Fruit fly (Drosophila melanogaster) whole organism, embryonic: ENCODE data around the gene CG14036.

ENCODE experiments used
- Aef1 ChIP-seq: fragments of 200-800 bp; sonication (Bioruptor generic); IDR thresholded peaks from 3 replicates; pipeline ENCODE4 v1.3.6; 2022; ENCODE audit warnings: missing biosample characterization, missing genetic modification characterization
- C15 ChIP-seq: fragments of 200-800 bp; sonication (Bioruptor generic); IDR thresholded peaks from 3 replicates; pipeline ENCODE4 v1.3.6; 2022; ENCODE audit warnings: missing biosample characterization, missing genetic modification characterization
- CG10209 ChIP-seq: fragments of 200-800 bp; sonication (Bioruptor generic); optimal IDR thresholded peaks from 3 replicates; lab custom pipeline; 2017; ENCODE audit warnings: missing biosample characterization, mild to moderate bottlenecking, missing genetic modification characterization, missing genetic modification reagents
- CG12659 ChIP-seq: fragments of 200-800 bp; sonication (Bioruptor generic); optimal IDR thresholded peaks from 3 replicates; lab custom pipeline; 2017; ENCODE audit warnings: mild to moderate bottlenecking, missing biosample characterization, missing genetic modification reagents, missing genetic modification characterization
- CG13123 ChIP-seq: fragments of 200-800 bp; sonication (Bioruptor generic); optimal IDR thresholded peaks from 2 replicates; lab custom pipeline; 2016; ENCODE audit warnings: missing biosample characterization, missing genetic modification characterization
- CG14014 ChIP-seq: fragments of 200-800 bp; sonication (Bioruptor generic); IDR thresholded peaks from 2 replicates; pipeline ENCODE4 v1.3.6; 2022; ENCODE audit warnings: missing biosample characterization, missing genetic modification characterization
- CG14441 ChIP-seq: fragments of 200-800 bp; sonication (Bioruptor generic); IDR thresholded peaks from 2 replicates; pipeline ENCODE4 v1.3.6; 2022; ENCODE audit warnings: missing biosample characterization, missing genetic modification characterization
- CG18764 ChIP-seq: fragments of 200-800 bp; sonication (Bioruptor generic); optimal IDR thresholded peaks from 3 replicates; lab custom pipeline; 2016; ENCODE audit warnings: missing biosample characterization, missing genetic modification characterization
- CG32532 ChIP-seq: fragments of 200-800 bp; sonication (Bioruptor generic); IDR thresholded peaks from 2 replicates; pipeline ENCODE4 v1.3.6; 2022; ENCODE audit warnings: missing biosample characterization, missing genetic modification characterization
- CG32772 ChIP-seq: fragments of 200-800 bp; sonication (Bioruptor generic); IDR thresholded peaks from 2 replicates; pipeline ENCODE4 v1.3.6; 2022; ENCODE audit warnings: missing biosample characterization, missing genetic modification characterization
- CG3847 ChIP-seq: fragments of 200-800 bp; sonication (Bioruptor generic); IDR thresholded peaks from 2 replicates; pipeline ENCODE4 v1.3.6; 2022; ENCODE audit warnings: missing biosample characterization, missing genetic modification characterization
- CG4360 ChIP-seq: fragments of 200-800 bp; sonication (Bioruptor generic); IDR thresholded peaks from 2 replicates; pipeline ENCODE4 v1.3.6; 2022; ENCODE audit warnings: missing biosample characterization, missing genetic modification characterization
- CG4707 ChIP-seq: fragments of 200-800 bp; sonication (Bioruptor generic); optimal IDR thresholded peaks from 2 replicates; lab custom pipeline; 2018; ENCODE audit warnings: missing biosample characterization, mild to moderate bottlenecking, missing genetic modification characterization, moderate library complexity
- CG6689 ChIP-seq: fragments of 200-800 bp; sonication (Bioruptor generic); IDR thresholded peaks from 2 replicates; pipeline ENCODE4 v1.3.6; 2022; ENCODE audit warnings: missing biosample characterization, missing genetic modification characterization
- CG7372 ChIP-seq: fragments of 200-800 bp; sonication (Bioruptor generic); IDR thresholded peaks from 2 replicates; pipeline ENCODE4 v1.3.6; 2022; ENCODE audit warnings: missing biosample characterization, missing genetic modification characterization
- CG7745 ChIP-seq: fragments of 200-800 bp; sonication (Bioruptor generic); optimal IDR thresholded peaks from 2 replicates; lab custom pipeline; 2018; ENCODE audit warnings: missing biosample characterization, mild to moderate bottlenecking, missing genetic modification characterization, moderate library complexity
- CG7987 ChIP-seq: fragments of 200-800 bp; sonication (Bioruptor generic); optimal IDR thresholded peaks from 2 replicates; lab custom pipeline; 2018; ENCODE audit warnings: missing biosample characterization, mild to moderate bottlenecking, missing genetic modification characterization, moderate library complexity
- CG8765 ChIP-seq: fragments of 200-800 bp; sonication (Bioruptor generic); IDR thresholded peaks from 2 replicates; pipeline ENCODE4 v1.3.6; 2022; ENCODE audit warnings: missing biosample characterization, missing genetic modification characterization
- CG9437 ChIP-seq: fragments of 200-800 bp; sonication (Bioruptor generic); optimal IDR thresholded peaks from 2 replicates; lab custom pipeline; 2018; ENCODE audit warnings: missing biosample characterization, mild to moderate bottlenecking, missing genetic modification characterization
- CG9817 ChIP-seq: fragments of 200-800 bp; sonication (Bioruptor generic); optimal IDR thresholded peaks from 2 replicates; lab custom pipeline; 2018; ENCODE audit warnings: missing biosample characterization, mild to moderate bottlenecking, missing genetic modification characterization, moderate library complexity
- CrebB ChIP-seq: fragments of 200-800 bp; sonication (Bioruptor generic); optimal IDR thresholded peaks from 3 replicates; lab custom pipeline; 2018; ENCODE audit warnings: missing biosample characterization, mild to moderate bottlenecking, missing genetic modification characterization
- Dip2 ChIP-seq: fragments of 200-800 bp; sonication (Bioruptor generic); IDR thresholded peaks from 2 replicates; pipeline ENCODE4 v1.3.6; 2022; ENCODE audit warnings: missing biosample characterization, missing genetic modification characterization
- Dip3 ChIP-seq: fragments of 200-800 bp; sonication (Bioruptor generic); optimal IDR thresholded peaks from 3 replicates; lab custom pipeline; 2016; ENCODE audit warnings: missing biosample characterization, missing genetic modification characterization
- Dll ChIP-seq: fragments of 200-800 bp; sonication (Bioruptor generic); IDR thresholded peaks from 4 replicates; pipeline ENCODE4 v1.3.6; 2022; ENCODE audit warnings: missing biosample characterization, missing genetic modification characterization; ENCODE audit not compliant: partially characterized antibody
- Doc2 ChIP-seq: fragments of 200-800 bp; sonication (Bioruptor generic); IDR thresholded peaks from 2 replicates; pipeline ENCODE4 v1.3.6; 2022; ENCODE audit warnings: missing biosample characterization, missing genetic modification characterization
- Doc3 ChIP-seq: fragments of 200-800 bp; sonication (Bioruptor generic); IDR thresholded peaks from 3 replicates; pipeline ENCODE4 v1.3.6; 2022; ENCODE audit warnings: missing biosample characterization, missing genetic modification characterization; ENCODE audit not compliant: partially characterized antibody
- ERR ChIP-seq: fragments of 200-800 bp; sonication (Bioruptor generic); optimal IDR thresholded peaks from 2 replicates; lab custom pipeline; 2016; ENCODE audit warnings: missing biosample characterization, missing genetic modification characterization
- H15 ChIP-seq: fragments of 200-800 bp; sonication (Bioruptor generic); IDR thresholded peaks from 3 replicates; pipeline ENCODE4 v1.3.6; 2022; ENCODE audit warnings: missing biosample characterization, missing genetic modification characterization
- Lpt ChIP-seq: fragments of >200 bp; optimal IDR thresholded peaks from 2 replicates; lab custom pipeline; 2018; ENCODE audit warnings: missing biosample characterization, missing genetic modification characterization
- NC2α ChIP-seq: fragments of 200-800 bp; sonication (Bioruptor generic); optimal IDR thresholded peaks from 2 replicates; lab custom pipeline; 2016; ENCODE audit warnings: missing biosample characterization, missing genetic modification characterization
- Oli ChIP-seq: fragments of 200-800 bp; sonication (Bioruptor generic); optimal IDR thresholded peaks from 2 replicates; lab custom pipeline; 2018; ENCODE audit warnings: missing biosample characterization, mild to moderate bottlenecking, missing genetic modification characterization, moderate library complexity
- Rfx ChIP-seq: fragments of 200-800 bp; sonication (Bioruptor generic); IDR thresholded peaks from 2 replicates; pipeline ENCODE4 v1.3.6; 2022; ENCODE audit warnings: missing biosample characterization, missing genetic modification characterization
- ab ChIP-seq: fragments of 200-800 bp; sonication (Bioruptor generic); optimal IDR thresholded peaks from 2 replicates; lab custom pipeline; 2016; ENCODE audit warnings: missing biosample characterization, missing genetic modification characterization
- ac ChIP-seq: fragments of 200-800 bp; sonication (Bioruptor generic); optimal IDR thresholded peaks from 3 replicates; lab custom pipeline; 2017; ENCODE audit warnings: missing biosample characterization, mild to moderate bottlenecking, missing genetic modification characterization
- dmrt11E ChIP-seq: fragments of 200-800 bp; sonication (Bioruptor generic); optimal IDR thresholded peaks from 3 replicates; lab custom pipeline; 2018; ENCODE audit warnings: missing biosample characterization, mild to moderate bottlenecking, missing genetic modification characterization, moderate library complexity
- dysf ChIP-seq: fragments of 200-800 bp; sonication (Bioruptor generic); IDR thresholded peaks from 3 replicates; pipeline ENCODE4 v1.3.6; 2022; ENCODE audit warnings: missing biosample characterization, missing genetic modification characterization
- fru ChIP-seq: fragments of >200 bp; optimal IDR thresholded peaks from 2 replicates; lab custom pipeline; 2017
- ham ChIP-seq: fragments of 200-800 bp; sonication (Bioruptor generic); IDR thresholded peaks from 2 replicates; pipeline ENCODE4 v1.3.6; 2022; ENCODE audit warnings: missing biosample characterization, missing genetic modification characterization
- jumu ChIP-seq: fragments of 200-800 bp; sonication (Bioruptor generic); optimal IDR thresholded peaks from 3 replicates; lab custom pipeline; 2016; ENCODE audit warnings: missing biosample characterization, missing genetic modification characterization
- kni ChIP-seq: fragments of 200-800 bp; sonication (Bioruptor generic); optimal IDR thresholded peaks from 3 replicates; lab custom pipeline; 2017; ENCODE audit warnings: mild to moderate bottlenecking, missing biosample characterization, missing genetic modification reagents, missing genetic modification characterization
- maf-S ChIP-seq: fragments of 200-800 bp; sonication (Bioruptor generic); optimal IDR thresholded peaks from 2 replicates; lab custom pipeline; 2016; ENCODE audit warnings: missing biosample characterization, missing genetic modification characterization
- nau ChIP-seq: fragments of 200-800 bp; sonication (Bioruptor generic); optimal IDR thresholded peaks from 3 replicates; lab custom pipeline; 2017; ENCODE audit warnings: missing biosample characterization, mild to moderate bottlenecking, missing genetic modification characterization, missing genetic modification reagents
- nom ChIP-seq: fragments of 200-800 bp; sonication (Bioruptor generic); optimal IDR thresholded peaks from 2 replicates; lab custom pipeline; 2017; ENCODE audit warnings: missing biosample characterization, missing genetic modification characterization, mild to moderate bottlenecking, moderate library complexity, missing genetic modification reagents
- pb ChIP-seq: fragments of 200-800 bp; sonication (Bioruptor generic); optimal IDR thresholded peaks from 3 replicates; lab custom pipeline; 2016; ENCODE audit warnings: missing biosample characterization, missing genetic modification characterization
- pfk ChIP-seq: fragments of 200-800 bp; sonication (Bioruptor generic); optimal IDR thresholded peaks from 2 replicates; lab custom pipeline; 2018; ENCODE audit warnings: missing biosample characterization, mild to moderate bottlenecking, missing genetic modification characterization, moderate library complexity
- ro ChIP-seq: fragments of 200-800 bp; sonication (Bioruptor generic); IDR thresholded peaks from 2 replicates; pipeline ENCODE4 v1.3.6; 2022; ENCODE audit warnings: missing biosample characterization, missing genetic modification characterization
- sima ChIP-seq: fragments of 200-800 bp; sonication (Bioruptor generic); optimal IDR thresholded peaks from 2 replicates; lab custom pipeline; 2016; ENCODE audit warnings: missing biosample characterization, missing genetic modification characterization
- slp2 ChIP-seq: fragments of 200-800 bp; sonication (Bioruptor generic); optimal IDR thresholded peaks from 2 replicates; lab custom pipeline; 2016; ENCODE audit warnings: missing biosample characterization, missing genetic modification characterization
- wek ChIP-seq: fragments of 200-800 bp; sonication (Bioruptor generic); optimal IDR thresholded peaks from 3 replicates; lab custom pipeline; 2018; ENCODE audit warnings: missing biosample characterization, mild to moderate bottlenecking, missing genetic modification characterization, moderate library complexity
- zf30C ChIP-seq: fragments of 200-800 bp; sonication (Bioruptor generic); optimal IDR thresholded peaks from 3 replicates; lab custom pipeline; 2018; ENCODE audit warnings: missing biosample characterization, mild to moderate bottlenecking, missing genetic modification characterization

CG14036 gene

DNA sequence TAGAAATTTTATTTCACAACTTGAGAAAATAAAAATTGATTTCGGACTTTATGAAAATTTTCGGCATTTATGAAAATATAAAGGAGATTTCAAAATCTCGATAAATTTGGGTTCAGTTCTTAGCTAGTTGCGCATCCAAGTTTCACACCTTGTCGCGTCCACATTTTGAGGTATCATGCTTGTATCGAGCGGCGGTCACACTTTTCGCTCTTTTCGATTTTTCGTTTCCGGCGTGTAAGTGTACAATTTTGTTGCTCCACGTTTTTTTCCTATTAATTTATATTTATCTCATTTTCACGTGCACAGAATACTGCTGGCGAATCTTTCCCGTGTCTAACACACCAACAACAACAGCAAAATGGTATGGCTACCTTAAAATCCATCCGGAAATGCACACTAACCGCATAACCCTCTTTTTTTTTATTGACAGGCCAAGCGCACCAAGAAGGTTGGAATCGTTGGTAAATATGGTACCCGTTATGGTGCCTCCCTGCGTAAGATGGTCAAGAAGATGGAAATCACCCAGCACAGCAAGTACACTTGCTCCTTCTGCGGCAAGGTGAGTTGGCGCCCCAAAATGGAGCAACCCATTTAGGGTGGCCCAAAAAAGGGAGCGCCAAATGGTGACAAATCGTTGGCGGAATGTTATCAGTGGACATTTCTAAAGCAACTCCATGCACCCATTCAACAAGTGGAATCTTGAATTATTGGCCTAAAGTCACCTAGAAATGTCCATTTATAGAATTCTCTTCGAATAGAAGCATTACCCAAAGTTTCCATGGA is 16.2 kb upstream of the CG14036 start, which contains the start of gene RpL37A (continued):
- no peak; the same call in 1 of the 2 replicates for TF ChIP-seq CG32772 (GFP tag; lab: Robert Waterston, UW)
- peak; percentile 75 for TF ChIP-seq pfk (GFP tag; lab: Kevin White, UChicago)
- peak; percentile 53 for TF ChIP-seq CG4707 (GFP tag; lab: Kevin White, UChicago)
- TF ChIP-seq kni (GFP tag; lab: Kevin White, UChicago): peak; percentile 85
- TF ChIP-seq CG7745: peak; percentile 4
- TF ChIP-seq CG6689 (GFP tag; lab: Robert Waterston, UW): peak; percentile 50
- TF ChIP-seq NC2α (GFP tag; lab: Kevin White, UChicago): peak; percentile 73
- TF ChIP-seq ro (GFP tag; lab: Robert Waterston, UW): no peak
- peak; percentile 59 for TF ChIP-seq ac (GFP tag; lab: Kevin White, UChicago)
- no peak for TF ChIP-seq CG4360 (GFP tag; lab: Robert Waterston, UW)
- TF ChIP-seq CG13123 (GFP tag; lab: Kevin White, UChicago): peak; percentile 57
- TF ChIP-seq H15 (GFP tag; lab: Robert Waterston, UW): peak; percentile 56; the same call in 2 of the 3 replicates
- TF ChIP-seq ERR (GFP tag; lab: Kevin White, UChicago): peak; percentile 55
- no peak for TF ChIP-seq CG8765 (GFP tag; lab: Robert Waterston, UW)
- peak; percentile 77 for TF ChIP-seq CG3847
- peak; percentile 70 for TF ChIP-seq CG9817 (tag; lab: Kevin White, UChicago)
- TF ChIP-seq dysf (GFP tag; lab: Robert Waterston, UW): peak; percentile 55; the same call in 1 of the 3 replicates
- TF ChIP-seq Dip3 (GFP tag; lab: Kevin White, UChicago): peak; percentile 7
- TF ChIP-seq Aef1 (GFP tag; lab: Robert Waterston, UW): no peak; the same call in 2 of the 3 replicates
- TF ChIP-seq slp2 (GFP tag; lab: Kevin White, UChicago): peak; percentile 83
- TF ChIP-seq nau (GFP tag; lab: Kevin White, UChicago): peak; percentile 87
- TF ChIP-seq CG14441: peak; percentile 57; the same call in 1 of the 2 replicates
- peak; percentile 56 for TF ChIP-seq CG9437
- TF ChIP-seq sima (GFP tag; lab: Kevin White, UChicago): peak; percentile 64
- peak; percentile 49 for TF ChIP-seq Oli (tag; lab: Kevin White, UChicago)
- TF ChIP-seq pb (GFP tag; lab: Kevin White, UChicago): peak; percentile 79
- TF ChIP-seq CG7987 (GFP tag; lab: Kevin White, UChicago): peak; percentile 96
- TF ChIP-seq CG12659: peak; percentile 92
- TF ChIP-seq CG7372 (GFP tag; lab: Robert Waterston, UW): peak; percentile 82
- peak; percentile 81 for TF ChIP-seq CG10209 (GFP tag; lab: Kevin White, UChicago)
- TF ChIP-seq CrebB: peak; percentile 59
- peak; percentile 78 for TF ChIP-seq CG18764 (GFP tag; lab: Kevin White, UChicago)
- TF ChIP-seq fru (lab: Kevin White, UChicago): no peak
- peak; percentile 84 for TF ChIP-seq CG32532 (GFP tag; lab: Robert Waterston, UW)
- TF ChIP-seq Doc3 (GFP tag; lab: Robert Waterston, UW): no peak
- no peak for TF ChIP-seq Dip2 (GFP tag; lab: Robert Waterston, UW)
- TF ChIP-seq zf30C: peak; percentile 28
- no peak for TF ChIP-seq Doc2 (GFP tag; lab: Robert Waterston, UW)
- TF ChIP-seq jumu (GFP tag; lab: Kevin White, UChicago): peak; percentile 0
- peak; percentile 87 for TF ChIP-seq Rfx (GFP tag; lab: Robert Waterston, UW)
- 0 out of 2 replicates have a peak, but pooled peaks have one; percentile 21 for TF ChIP-seq ham (GFP tag; lab: Robert Waterston, UW)
- TF ChIP-seq wek: peak; percentile 79
- TF ChIP-seq Lpt (GFP tag; lab: Kevin White, UChicago): no peak
- TF ChIP-seq dmrt11E (tag; lab: Kevin White, UChicago): peak; percentile 57
- peak; percentile 72 for TF ChIP-seq CG14014 (GFP tag; lab: Robert Waterston, UW)
- peak; percentile 59; the same call in 1 of the 3 replicates for TF ChIP-seq C15 (GFP tag; lab: Robert Waterston, UW)
- TF ChIP-seq maf-S (GFP tag; lab: Kevin White, UChicago): peak; percentile 76
- no peak for TF ChIP-seq ab (GFP tag; lab: Kevin White, UChicago)
- TF ChIP-seq Dll: no peak
- peak; percentile 86 for TF ChIP-seq nom (GFP tag; lab: Kevin White, UChicago)
